Fruit fly (Drosophila melanogaster): ENCODE measurements around the gene CG7299.
A peak's percentile ranks its signal among the peaks of the same experiment; 100 is the strongest.

CG7299 gene

DNA sequence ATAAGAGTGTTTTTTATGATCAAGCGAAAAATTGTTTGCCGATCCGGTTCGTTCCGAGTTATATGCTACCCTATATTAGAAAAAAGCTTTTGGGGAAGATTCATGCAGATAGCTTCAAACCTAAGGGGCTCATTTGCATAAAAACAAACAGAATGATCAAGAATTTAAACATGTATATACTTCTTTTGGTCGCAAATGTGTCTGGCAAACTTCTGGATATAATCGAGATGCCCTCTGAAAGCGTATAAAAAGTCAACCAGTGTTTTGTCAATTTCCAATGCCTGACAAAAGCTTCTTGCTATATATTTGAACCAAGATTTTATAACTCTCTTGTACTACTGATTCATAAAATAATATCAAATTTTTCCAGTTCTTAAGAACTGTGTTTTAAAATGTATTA, 1.5 kb upstream of the CG7299 start (continued):
- no peak for TF ChIP-seq CG12659 (GFP tag; optimal IDR thresholded peaks at IDR 0.05)
- TF ChIP-seq ci (GFP tag; IDR thresholded peaks at IDR 0.05): no peak
- no peak for TF ChIP-seq abd-A (tag; optimal IDR thresholded peaks at IDR 0.05)
- no peak for TF ChIP-seq CG17912 (GFP tag; optimal IDR thresholded peaks at IDR 0.05)
- TF ChIP-seq insv (GFP tag; optimal IDR thresholded peaks at IDR 0.05): no peak
- TF ChIP-seq al (GFP tag; IDR thresholded peaks at IDR 0.05): no peak
- TF ChIP-seq CG3838 (GFP tag; optimal IDR thresholded peaks at IDR 0.05): no peak
- TF ChIP-seq dmrt99B (tag; optimal IDR thresholded peaks at IDR 0.05): no peak
- TF ChIP-seq CG11398 (GFP tag; optimal IDR thresholded peaks at IDR 0.05): no peak
- TF ChIP-seq CG33213 (GFP tag; optimal IDR thresholded peaks at IDR 0.05): no peak
- no peak for TF ChIP-seq CG10543 (GFP tag; optimal IDR thresholded peaks at IDR 0.05)
- no peak for TF ChIP-seq Fer2 (tag; optimal IDR thresholded peaks at IDR 0.05)
- TF ChIP-seq CG6175 (GFP tag; IDR thresholded peaks at IDR 0.05): no peak
- TF ChIP-seq CG4617 (GFP tag; optimal IDR thresholded peaks at IDR 0.05; ENCODE audit: borderline replicate concordance): no peak
- TF ChIP-seq CG13775 (GFP tag; optimal IDR thresholded peaks at IDR 0.05): no peak
- TF ChIP-seq Dp (GFP tag; optimal IDR thresholded peaks at IDR 0.05): no peak
- no peak for TF ChIP-seq H2.0 (GFP tag; IDR thresholded peaks at IDR 0.05)
- no peak for TF ChIP-seq BtbVII (GFP tag; optimal IDR thresholded peaks at IDR 0.05)
- no peak for TF ChIP-seq CG31224 (GFP tag; IDR thresholded peaks at IDR 0.05)
- TF ChIP-seq cwo (GFP tag; optimal IDR thresholded peaks at IDR 0.05): no peak
- no peak for TF ChIP-seq mirr (GFP tag; optimal IDR thresholded peaks at IDR 0.05)
- TF ChIP-seq CG10209 (GFP tag; optimal IDR thresholded peaks at IDR 0.05): peak; percentile 5
- no peak for TF ChIP-seq Lpt (GFP tag; optimal IDR thresholded peaks at IDR 0.05)
- no peak for TF ChIP-seq Fer3 (tag; optimal IDR thresholded peaks at IDR 0.05)
- TF ChIP-seq cato (GFP tag; optimal IDR thresholded peaks at IDR 0.05; ENCODE audit: borderline replicate concordance): no peak
- no peak for TF ChIP-seq Sry-δ (GFP tag; optimal IDR thresholded peaks at IDR 0.05)
- TF ChIP-seq Hr3 (GFP tag; optimal IDR thresholded peaks at IDR 0.05): no peak
- TF ChIP-seq Oaz (GFP tag; IDR thresholded peaks at IDR 0.05): no peak
- no peak for TF ChIP-seq ATbp (GFP tag; optimal IDR thresholded peaks at IDR 0.05)
- TF ChIP-seq gce (GFP tag; IDR thresholded peaks at IDR 0.05): no peak
- TF ChIP-seq Poxn (GFP tag; IDR thresholded peaks at IDR 0.05): no peak
- no peak for TF ChIP-seq gsb (GFP tag; IDR thresholded peaks at IDR 0.05)
- TF ChIP-seq Hsf (GFP tag; optimal IDR thresholded peaks at IDR 0.05): no peak
- no peak for TF ChIP-seq jing (GFP tag; optimal IDR thresholded peaks at IDR 0.05)
- TF ChIP-seq CG17328 (GFP tag; IDR thresholded peaks at IDR 0.05): no peak
- TF ChIP-seq CG7745 (tag; optimal IDR thresholded peaks at IDR 0.05): no peak
- TF ChIP-seq corto (GFP tag; optimal IDR thresholded peaks at IDR 0.05): no peak
- TF ChIP-seq pho (GFP tag; optimal IDR thresholded peaks at IDR 0.05): peak; percentile 17
- TF ChIP-seq CG2875 (GFP tag; optimal IDR thresholded peaks at IDR 0.05): no peak
- TF ChIP-seq CG8388 (GFP tag; optimal IDR thresholded peaks at IDR 0.05): no peak
- 0 out of 3 replicates have a peak, but pooled peaks have one; percentile 29 for TF ChIP-seq vnd (GFP tag; IDR thresholded peaks at IDR 0.05; ENCODE audit: partially characterized antibody)
- TF ChIP-seq CG15696 (tag; optimal IDR thresholded peaks at IDR 0.05): no peak
- TF ChIP-seq CG11695 (GFP tag; IDR thresholded peaks at IDR 0.05): no peak
- TF ChIP-seq ewg (GFP tag; optimal IDR thresholded peaks at IDR 0.05): no peak
- TF ChIP-seq YL-1 (GFP tag; optimal IDR thresholded peaks at IDR 0.05): no peak

Data from whole organism, embryonic.